Worm (Caenorhabditis elegans): ENCODE measurements around the gene F45D3.3.

DNA sequence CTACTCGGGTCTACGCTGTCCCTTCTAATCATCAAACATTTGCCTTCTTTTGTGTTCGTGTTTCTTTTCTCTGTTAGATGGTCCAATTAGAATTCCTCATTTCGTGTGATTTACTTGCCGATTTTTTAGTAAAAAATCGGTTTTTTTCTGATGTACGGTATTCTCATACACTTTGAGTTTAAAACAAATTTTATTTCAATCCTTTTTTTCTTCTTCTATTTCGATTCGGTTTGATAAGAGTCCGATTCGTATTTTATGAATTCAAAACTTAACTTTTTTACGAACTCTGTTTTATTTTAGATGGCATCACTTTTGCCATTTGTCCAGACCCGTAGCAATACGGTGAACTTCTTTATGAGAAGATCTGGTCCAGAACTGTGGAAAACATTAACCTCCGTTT, 13.0 kb upstream of the F45D3.3 start, which contains the start of gene mrps-5:
- TF ChIP-seq nhr-2 (tag; optimal IDR thresholded peaks at IDR 0.05) (no peak), tbx-8 (GFP tag; optimal IDR thresholded peaks at IDR 0.05) (no peak), ztf-11 (tag; optimal IDR thresholded peaks at IDR 0.05) (no peak), lin-13 (tag; optimal IDR thresholded peaks at IDR 0.05) (no peak), nhr-28 (tag; optimal IDR thresholded peaks at IDR 0.05) (no peak)

Data from whole organism, mixed stage, embryonic.